Worm (Caenorhabditis elegans): ENCODE results near the gene pqn-79.

The pqn-79 gene

DNA sequence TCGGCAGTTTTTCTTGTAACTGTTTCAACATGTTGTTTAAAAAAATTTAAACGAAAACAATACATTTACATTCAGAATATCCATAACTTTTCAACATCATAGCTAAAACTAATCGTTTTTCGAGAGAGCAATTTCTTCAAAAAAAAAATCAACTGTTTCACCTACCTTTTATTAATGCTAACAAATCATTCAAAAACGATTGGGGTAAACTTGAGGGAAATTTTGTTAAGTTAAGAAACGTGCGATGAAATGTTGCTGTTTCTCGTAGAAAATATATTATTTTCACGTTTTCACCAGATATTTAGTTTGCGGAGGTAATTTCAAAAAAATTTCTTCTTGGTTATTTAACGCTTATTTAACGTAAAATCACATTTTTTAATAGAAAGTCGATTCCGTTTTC, 11.0 kb downstream of the pqn-79 start (continued):
- TF ChIP-seq sptf-1 (tag; optimal IDR thresholded peaks at IDR 0.05), result no peak
- TF ChIP-seq unc-30 (tag; optimal IDR thresholded peaks at IDR 0.05), result no peak

DNA sequence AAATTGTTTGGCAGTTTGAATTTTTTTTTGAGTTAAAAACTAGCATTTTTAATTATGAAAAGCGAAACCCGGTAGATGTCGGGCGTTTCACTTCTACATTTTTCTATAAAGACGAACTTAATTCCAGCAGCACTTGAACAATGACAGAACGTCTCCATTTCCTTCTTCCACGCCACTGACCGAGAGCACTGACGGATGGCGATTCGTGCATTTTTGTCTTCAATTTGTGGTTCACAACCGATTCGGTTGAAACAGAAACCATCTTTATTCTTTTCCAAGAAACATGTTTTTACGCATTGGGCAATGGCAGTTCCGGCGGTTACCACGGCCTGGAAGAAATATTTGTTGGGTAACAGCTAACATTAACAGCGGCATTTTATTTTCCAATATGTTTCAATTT, 17.8 kb downstream of the pqn-79 start:
- TF ChIP-seq vab-15 (tag; optimal IDR thresholded peaks at IDR 0.05) (no peak), fkh-10 (GFP tag; optimal IDR thresholded peaks at IDR 0.05) (no peak), fkh-8 (tag; optimal IDR thresholded peaks at IDR 0.05) (no peak), nhr-47 (tag; optimal IDR thresholded peaks at IDR 0.05) (no peak), lin-35 (GFP tag; optimal IDR thresholded peaks at IDR 0.05) (no peak), ama-1 (optimal IDR thresholded peaks at IDR 0.05) (no peak), fkh-4 (tag; optimal IDR thresholded peaks at IDR 0.05; ENCODE audit: borderline replicate concordance) (no peak), dpl-1 (GFP tag; optimal IDR thresholded peaks at IDR 0.05) (no peak), unc-98 (GFP tag; IDR thresholded peaks at IDR 0.05) (no peak), ceh-88 (GFP tag; IDR thresholded peaks at IDR 0.05) (no peak), pag-3 (tag; optimal IDR thresholded peaks at IDR 0.05; ENCODE audit: borderline replicate concordance, insufficient read depth) (no peak), aha-1 (tag; optimal IDR thresholded peaks at IDR 0.05) (no peak), efl-1 (optimal IDR thresholded peaks at IDR 0.05) (no peak), efl-1 (GFP tag; optimal IDR thresholded peaks at IDR 0.05 in 1 of 2) (no peak), snu-23 (GFP tag; optimal IDR thresholded peaks at IDR 0.05) (no peak), alr-1 (tag; optimal IDR thresholded peaks at IDR 0.05; ENCODE audit: borderline replicate concordance) (no peak), ztf-11 (tag; optimal IDR thresholded peaks at IDR 0.05) (no peak), ceh-82 (tag; optimal IDR thresholded peaks at IDR 0.05) (no peak), egl-27 (tag; optimal IDR thresholded peaks at IDR 0.05) (no peak), hpl-2 (GFP tag; optimal IDR thresholded peaks at IDR 0.05) (no peak), pax-3 (tag; optimal IDR thresholded peaks at IDR 0.05) (no peak)

DNA sequence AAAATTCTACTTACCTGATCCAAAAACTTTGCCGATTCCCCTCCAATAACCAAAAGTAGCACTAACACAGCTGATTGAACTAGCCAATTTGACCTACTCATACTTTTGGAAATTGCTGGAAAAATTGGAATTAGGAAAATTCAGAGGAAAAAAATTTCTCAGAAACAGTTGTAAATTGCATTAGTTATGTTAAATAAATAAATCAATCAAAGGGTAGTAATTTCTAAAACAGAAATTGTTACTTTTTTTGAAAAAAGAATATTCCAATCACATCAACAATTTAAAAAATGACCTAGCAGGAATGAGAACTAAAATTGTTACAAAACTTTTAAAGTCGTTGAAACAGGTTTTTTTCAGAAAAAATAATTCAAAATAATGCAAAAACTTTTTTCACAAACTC, 21.6 kb downstream of the pqn-79 start, which contains the start of gene Y105C5A.8:
Gene Y105C5A.8, minus strand, starts transcription at position 101 of the 400 bp plus-strand sequence.
- TF ChIP-seq ceh-82 (tag; optimal IDR thresholded peaks at IDR 0.05) (no peak), grh-1 (GFP tag; IDR thresholded peaks at IDR 0.05) (no peak), tlp-1 (tag; optimal IDR thresholded peaks at IDR 0.05) (no peak), vab-15 (tag; optimal IDR thresholded peaks at IDR 0.05) (no peak), nhr-28 (tag; optimal IDR thresholded peaks at IDR 0.05) (no peak), irx-1 (tag; optimal IDR thresholded peaks at IDR 0.05) (no peak), nhr-19 (GFP tag; conservative IDR thresholded peaks at IDR 0.05) (no peak), nhr-71 (tag; optimal IDR thresholded peaks at IDR 0.05) (no peak), ceh-8 (GFP tag; optimal IDR thresholded peaks at IDR 0.05) (no peak), pqm-1 (tag; optimal IDR thresholded peaks at IDR 0.05) (no peak), ceh-63 (GFP tag; optimal IDR thresholded peaks at IDR 0.05) (no peak), sup-37 (GFP tag; optimal IDR thresholded peaks at IDR 0.05) (no peak), ama-1 (optimal IDR thresholded peaks at IDR 0.05) (no peak), hpl-2 (GFP tag; optimal IDR thresholded peaks at IDR 0.05) (no peak), lin-14 (GFP tag; optimal IDR thresholded peaks at IDR 0.05) (no peak), nhr-77 (tag; optimal IDR thresholded peaks at IDR 0.05) (no peak), xbp-1 (tag; optimal IDR thresholded peaks at IDR 0.05) (no peak), mef-2 (tag; optimal IDR thresholded peaks at IDR 0.05) (no peak), egl-27 (tag; optimal IDR thresholded peaks at IDR 0.05) (no peak)

DNA sequence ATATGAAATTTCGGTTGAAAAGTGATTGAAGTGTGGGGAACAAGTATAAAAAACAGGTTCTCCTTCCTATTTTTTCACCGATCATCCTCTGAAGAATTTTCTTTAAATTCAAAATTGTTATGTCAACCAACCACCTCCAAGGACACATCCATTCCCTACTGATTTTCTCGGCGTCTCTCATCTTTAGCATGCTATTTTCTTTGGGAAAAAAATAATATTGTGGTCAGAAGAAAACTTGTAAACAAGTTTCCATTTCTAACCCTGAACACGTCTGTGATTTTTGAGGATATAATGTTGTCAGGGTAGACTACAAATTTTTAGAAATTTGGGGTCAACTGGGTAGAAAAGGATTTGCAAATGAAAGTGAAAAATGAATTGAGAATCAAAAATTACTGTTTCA, 22.3 kb downstream of the pqn-79 start:
- TF ChIP-seq elt-3 (tag; optimal IDR thresholded peaks at IDR 0.05) (peak in 1 of 6 experiments; percentile 36), blmp-1 (tag; optimal IDR thresholded peaks at IDR 0.05) (peak; percentile 34), nhr-20 (tag; optimal IDR thresholded peaks at IDR 0.05) (peak; percentile 50), vab-15 (tag; optimal IDR thresholded peaks at IDR 0.05) (no peak), ceh-8 (GFP tag; optimal IDR thresholded peaks at IDR 0.05) (no peak), lsy-2 (tag; optimal IDR thresholded peaks at IDR 0.05) (peak in 1 of 2 experiments; percentile 28), elt-2 (tag; optimal IDR thresholded peaks at IDR 0.05) (no peak), egl-13 (tag; optimal IDR thresholded peaks at IDR 0.05) (no peak), nhr-85 (tag) (peak; percentile 87), mep-1 (tag; optimal IDR thresholded peaks at IDR 0.05) (peak; percentile 13), aly-2 (tag; optimal IDR thresholded peaks at IDR 0.05) (no peak), xbp-1 (tag; optimal IDR thresholded peaks at IDR 0.05) (no peak), efl-1 (optimal IDR thresholded peaks at IDR 0.05) (no peak), efl-1 (GFP tag; optimal IDR thresholded peaks at IDR 0.05 in 1 of 2) (no peak)
